Worm (Caenorhabditis elegans): ENCODE results near the gene Y41E3.13.
A peak's percentile ranks its signal among the peaks of the same experiment; 100 is the strongest.

Y41E3.13 gene

ce11 chrIV:15056081-15056586, 2.0 kb upstream of the Y41E3.13 start, which contains the start of gene Y41E3.19:
TSS of gene Y41E3.19 (plus strand) at chrIV:15056131.
- TF ChIP-seq sptf-1 (tag; optimal IDR thresholded peaks at IDR 0.05) (no peak), efl-1 (optimal IDR thresholded peaks at IDR 0.05) (no peak), efl-1 (GFP tag; optimal IDR thresholded peaks at IDR 0.05 in 1 of 2) (peak in 1 of 2 experiments; percentile 2), ets-5 (GFP tag; IDR thresholded peaks at IDR 0.05) (no peak)

ce11 chrIV:15059150-15059549, 1.1 kb downstream of the Y41E3.13 start:
- TF ChIP-seq unc-98 (GFP tag; IDR thresholded peaks at IDR 0.05) = peak; percentile 78

ce11 chrIV:15063789-15064188, 5.7 kb downstream of the Y41E3.13 start:
- no peak for TF ChIP-seq unc-62 (GFP tag; optimal IDR thresholded peaks at IDR 0.05)

ce11 chrIV:15065653-15066052, 7.6 kb downstream of the Y41E3.13 start, which contains the start of gene Y41E3.18:
TSS of gene Y41E3.18 (minus strand) at chrIV:15065753.
- TF ChIP-seq elt-2 (tag; optimal IDR thresholded peaks at IDR 0.05) (no peak), ets-5 (GFP tag; IDR thresholded peaks at IDR 0.05) (no peak), fkh-4 (tag; optimal IDR thresholded peaks at IDR 0.05; ENCODE audit: borderline replicate concordance) (no peak), snu-23 (GFP tag; optimal IDR thresholded peaks at IDR 0.05) (no peak), ceh-63 (GFP tag; optimal IDR thresholded peaks at IDR 0.05) (no peak), lin-39 (tag; optimal IDR thresholded peaks at IDR 0.05) (no peak), nhr-85 (tag) (no peak), rnt-1 (tag; optimal IDR thresholded peaks at IDR 0.05) (no peak), xbp-1 (tag; optimal IDR thresholded peaks at IDR 0.05) (no peak), sup-37 (GFP tag; optimal IDR thresholded peaks at IDR 0.05) (no peak), zip-4 (GFP tag; optimal IDR thresholded peaks at IDR 0.05) (no peak)

ce11 chrIV:15068818-15069217, 10.7 kb downstream of the Y41E3.13 start, which contains the start of gene srt-48:
TSS of gene srt-48 (minus strand) at chrIV:15068918.
- TF ChIP-seq mep-1 (tag; optimal IDR thresholded peaks at IDR 0.05) (no peak), ceh-8 (GFP tag; optimal IDR thresholded peaks at IDR 0.05) (no peak), C16A3.4 (tag; optimal IDR thresholded peaks at IDR 0.05) (no peak), nhr-11 (tag; optimal IDR thresholded peaks at IDR 0.05) (no peak), zag-1 (tag; optimal IDR thresholded peaks at IDR 0.05) (no peak), nhr-237 (tag; optimal IDR thresholded peaks at IDR 0.05) (no peak), unc-62 (GFP tag; optimal IDR thresholded peaks at IDR 0.05) (no peak), efl-1 (optimal IDR thresholded peaks at IDR 0.05) (no peak), efl-1 (GFP tag; optimal IDR thresholded peaks at IDR 0.05 in 1 of 2) (no peak), nhr-47 (tag; optimal IDR thresholded peaks at IDR 0.05) (no peak), skn-1 (tag; optimal IDR thresholded peaks at IDR 0.05) (no peak), sptf-1 (tag; optimal IDR thresholded peaks at IDR 0.05) (no peak), jun-1 (tag; optimal IDR thresholded peaks at IDR 0.05) (no peak), nhr-77 (tag; optimal IDR thresholded peaks at IDR 0.05) (no peak), lin-39 (tag; optimal IDR thresholded peaks at IDR 0.05) (no peak), C34B4.2 (tag; optimal IDR thresholded peaks at IDR 0.05) (no peak), F16B12.6 (tag; optimal IDR thresholded peaks at IDR 0.05) (no peak), unc-130 (tag; optimal IDR thresholded peaks at IDR 0.05) (no peak)

- no peak for TF ChIP-seq sox-4 (tag; optimal IDR thresholded peaks at IDR 0.05)
- no peak for TF ChIP-seq fkh-8 (tag; optimal IDR thresholded peaks at IDR 0.05)
- no peak for TF ChIP-seq swsn-7 (tag; optimal IDR thresholded peaks at IDR 0.05)
- no peak for TF ChIP-seq tbx-2 (tag; optimal IDR thresholded peaks at IDR 0.05)
- no peak for TF ChIP-seq unc-30 (tag; optimal IDR thresholded peaks at IDR 0.05)
- no peak for TF ChIP-seq zip-4 (GFP tag; optimal IDR thresholded peaks at IDR 0.05)
- no peak for TF ChIP-seq lin-15B (tag; optimal IDR thresholded peaks at IDR 0.05)
- no peak for TF ChIP-seq ets-5 (GFP tag; IDR thresholded peaks at IDR 0.05)
- TF ChIP-seq ztf-4 (tag; optimal IDR thresholded peaks at IDR 0.05) = no peak
- no peak for TF ChIP-seq nhr-77 (tag; optimal IDR thresholded peaks at IDR 0.05)
- TF ChIP-seq nhr-90 (tag; optimal IDR thresholded peaks at IDR 0.05; ENCODE audit: poor library complexity) = no peak
- no peak for TF ChIP-seq ceh-82 (tag; optimal IDR thresholded peaks at IDR 0.05)
- TF ChIP-seq egl-27 (tag; optimal IDR thresholded peaks at IDR 0.05) = no peak
- TF ChIP-seq pax-3 (tag; optimal IDR thresholded peaks at IDR 0.05) = no peak
- TF ChIP-seq ceh-88 (GFP tag; IDR thresholded peaks at IDR 0.05) = no peak
- TF ChIP-seq hpl-2 (GFP tag; optimal IDR thresholded peaks at IDR 0.05) = no peak
- no peak for TF ChIP-seq lin-14 (GFP tag; optimal IDR thresholded peaks at IDR 0.05)
These were observed 16.3 kb downstream of the Y41E3.13 start, which contains the start of gene srt-50 for ce11 chrIV:15074392-15074791. TSS of gene srt-50 (plus strand) at chrIV:15074692.
